Fruit fly (Drosophila melanogaster) whole organism, prepupa: Measurements from ENCODE around the gene CycA.
A peak's percentile ranks its signal among the peaks of the same experiment; 100 is the strongest.

Source experiments
- Blimp-1 ChIP-seq: fragments of 200-800 bp; sonication (Bioruptor generic); optimal IDR thresholded peaks from 3 replicates; lab custom pipeline; 2017; ENCODE audit warnings: missing biosample characterization, missing genetic modification characterization, mild to moderate bottlenecking, moderate library complexity, missing genetic modification reagents
- CG10631 ChIP-seq: fragments of 200-800 bp; sonication (Bioruptor generic); optimal IDR thresholded peaks from 2 replicates; lab custom pipeline; 2016; ENCODE audit warnings: missing biosample characterization, missing genetic modification characterization
- CG10669 ChIP-seq: fragments of 200-800 bp; sonication (Bioruptor generic); optimal IDR thresholded peaks from 3 replicates; lab custom pipeline; 2018; ENCODE audit warnings: missing biosample characterization, mild to moderate bottlenecking, missing genetic modification characterization, moderate library complexity
- CG11294 ChIP-seq: fragments of 200-800 bp; sonication (Bioruptor generic); IDR thresholded peaks from 2 replicates; pipeline ENCODE4 v1.3.6; 2022; ENCODE audit warnings: missing biosample characterization, missing genetic modification characterization
- CG11762 ChIP-seq: fragments of 200-800 bp; sonication (Bioruptor generic); optimal IDR thresholded peaks from 3 replicates; lab custom pipeline; 2016; ENCODE audit warnings: missing biosample characterization, missing genetic modification characterization; ENCODE audit not compliant: insufficient read depth
- CG11902 ChIP-seq: fragments of 200-800 bp; sonication (Bioruptor generic); optimal IDR thresholded peaks from 3 replicates; lab custom pipeline; 2016; ENCODE audit warnings: missing biosample characterization, missing genetic modification characterization
- CG15336 ChIP-seq: fragments of 200-800 bp; sonication (Bioruptor generic); IDR thresholded peaks from 2 replicates; pipeline ENCODE4 v1.3.6; 2022; ENCODE audit warnings: missing biosample characterization, missing genetic modification characterization
- CG1621 ChIP-seq: fragments of 200-800 bp; sonication (Bioruptor generic); optimal IDR thresholded peaks from 3 replicates; lab custom pipeline; 2018; ENCODE audit warnings: missing biosample characterization, mild to moderate bottlenecking, missing genetic modification characterization
- CG16779 ChIP-seq: fragments of 200-800 bp; sonication (Bioruptor generic); optimal IDR thresholded peaks from 3 replicates; lab custom pipeline; 2017; ENCODE audit warnings: missing biosample characterization, mild to moderate bottlenecking, missing genetic modification characterization
- CG31627 ChIP-seq: fragments of 200-800 bp; sonication (Bioruptor generic); optimal IDR thresholded peaks from 3 replicates; lab custom pipeline; 2016; ENCODE audit warnings: missing biosample characterization, missing genetic modification characterization
- CG34406 ChIP-seq: fragments of 200-800 bp; sonication (Bioruptor generic); optimal IDR thresholded peaks from 3 replicates; lab custom pipeline; 2016; ENCODE audit warnings: missing biosample characterization, missing genetic modification characterization
- CG3919 ChIP-seq: fragments of 200-800 bp; sonication (Bioruptor generic); optimal IDR thresholded peaks from 3 replicates; lab custom pipeline; 2016; ENCODE audit warnings: missing biosample characterization, missing genetic modification characterization
- CG4318 ChIP-seq: fragments of 200-800 bp; sonication (Bioruptor generic); optimal IDR thresholded peaks from 3 replicates; lab custom pipeline; 2017; ENCODE audit warnings: missing biosample characterization, mild to moderate bottlenecking, missing genetic modification characterization
- CG6163 ChIP-seq: fragments of 200-800 bp; sonication (Bioruptor generic); IDR thresholded peaks from 3 replicates; pipeline ENCODE4 v1.3.6; 2022; ENCODE audit warnings: missing biosample characterization, missing genetic modification characterization
- CG6792 ChIP-seq: fragments of 200-800 bp; sonication (Bioruptor generic); optimal IDR thresholded peaks from 3 replicates; lab custom pipeline; 2016; ENCODE audit warnings: missing biosample characterization, missing genetic modification characterization
- CG6854 ChIP-seq: fragments of 200-800 bp; sonication (Bioruptor generic); optimal IDR thresholded peaks from 2 replicates; lab custom pipeline; 2017; ENCODE audit warnings: missing biosample characterization, mild to moderate bottlenecking, missing genetic modification characterization
- CG7368 ChIP-seq: fragments of 200-800 bp; sonication (Bioruptor generic); optimal IDR thresholded peaks from 3 replicates; lab custom pipeline; 2016; ENCODE audit warnings: missing biosample characterization, missing genetic modification characterization
- CG8119 ChIP-seq: fragments of 200-800 bp; sonication (Bioruptor generic); IDR thresholded peaks from 3 replicates; pipeline ENCODE4 v1.3.6; 2022; ENCODE audit warnings: missing biosample characterization, missing genetic modification characterization
- CG8632 ChIP-seq: fragments of 200-800 bp; sonication (Bioruptor generic); optimal IDR thresholded peaks from 3 replicates; lab custom pipeline; 2016; ENCODE audit warnings: missing biosample characterization, missing genetic modification characterization
- CG9139 ChIP-seq: fragments of 200-800 bp; sonication (Bioruptor generic); optimal IDR thresholded peaks from 3 replicates; lab custom pipeline; 2017; ENCODE audit warnings: missing biosample characterization, mild to moderate bottlenecking, missing genetic modification characterization
- Eip75B ChIP-seq: fragments of 200-800 bp; sonication (Bioruptor generic); optimal IDR thresholded peaks from 3 replicates; lab custom pipeline; 2016; ENCODE audit warnings: missing biosample characterization, missing genetic modification characterization
- Eip78C ChIP-seq: fragments of 200-800 bp; sonication (Bioruptor generic); peaks from one replicate; lab custom pipeline; 2016; ENCODE audit warnings: missing biosample characterization, missing genetic modification characterization
- Eip93F ChIP-seq: fragments of 200-800 bp; sonication (Bioruptor generic); optimal IDR thresholded peaks from 2 replicates; lab custom pipeline; 2016; ENCODE audit warnings: missing biosample characterization, mild to moderate bottlenecking, missing genetic modification characterization
- Gug ChIP-seq: fragments of 200-800 bp; sonication (Bioruptor generic); IDR thresholded peaks from 2 replicates; pipeline ENCODE4 v1.3.6; 2022; ENCODE audit warnings: missing biosample characterization, missing genetic modification characterization
- Hr38 ChIP-seq: sonication (Bioruptor generic); optimal IDR thresholded peaks from 2 replicates; lab custom pipeline; 2016; ENCODE audit warnings: missing biosample characterization, missing genetic modification characterization
- Met ChIP-seq: fragments of 200-800 bp; sonication (Bioruptor generic); optimal IDR thresholded peaks from 3 replicates; lab custom pipeline; 2016; ENCODE audit warnings: missing biosample characterization, missing genetic modification characterization
- OdsH ChIP-seq: fragments of 200-800 bp; sonication (Bioruptor generic); optimal IDR thresholded peaks from 3 replicates; lab custom pipeline; 2016; ENCODE audit warnings: missing biosample characterization, missing genetic modification characterization
- Sox102F ChIP-seq: fragments of 200-800 bp; sonication (Bioruptor generic); optimal IDR thresholded peaks from 2 replicates; lab custom pipeline; 2016; ENCODE audit warnings: missing biosample characterization, mild to moderate bottlenecking, missing genetic modification characterization
- Sox14 ChIP-seq: fragments of 200-800 bp; sonication (Bioruptor generic); optimal IDR thresholded peaks from 3 replicates; lab custom pipeline; 2016; ENCODE audit warnings: missing biosample characterization, missing genetic modification characterization
- achi ChIP-seq: fragments of 200-800 bp; sonication (Bioruptor generic); optimal IDR thresholded peaks from 3 replicates; lab custom pipeline; 2016; ENCODE audit warnings: missing biosample characterization, missing genetic modification characterization
- acj6 ChIP-seq: fragments of 200-800 bp; sonication (Bioruptor generic); optimal IDR thresholded peaks from 3 replicates; lab custom pipeline; 2016; ENCODE audit warnings: missing biosample characterization, missing genetic modification characterization
- cyc ChIP-seq: fragments of 200-800 bp; sonication (Bioruptor generic); optimal IDR thresholded peaks from 3 replicates; lab custom pipeline; 2016; ENCODE audit warnings: missing biosample characterization, missing genetic modification characterization
- eg ChIP-seq: fragments of 200-800 bp; sonication (Bioruptor generic); IDR thresholded peaks from 3 replicates; pipeline ENCODE4 v1.3.6; 2022; ENCODE audit warnings: missing biosample characterization, missing genetic modification characterization
- esn ChIP-seq: fragments of 200-800 bp; sonication (Bioruptor generic); optimal IDR thresholded peaks from 2 replicates; lab custom pipeline; 2016; ENCODE audit warnings: missing biosample characterization, mild to moderate bottlenecking, missing genetic modification characterization, moderate library complexity
- fkh ChIP-seq: fragments of 200-800 bp; sonication (Bioruptor generic); optimal IDR thresholded peaks from 3 replicates; lab custom pipeline; 2017; ENCODE audit warnings: missing biosample characterization, mild to moderate bottlenecking, missing genetic modification characterization, moderate library complexity
- lz ChIP-seq: fragments of 200-800 bp; sonication (Bioruptor generic); optimal IDR thresholded peaks from 3 replicates; lab custom pipeline; 2016; ENCODE audit warnings: missing biosample characterization, missing genetic modification characterization
- net ChIP-seq: fragments of 200-800 bp; sonication (Bioruptor generic); optimal IDR thresholded peaks from 3 replicates; lab custom pipeline; 2016; ENCODE audit warnings: missing biosample characterization, missing genetic modification characterization
- spab ChIP-seq: fragments of 200-800 bp; sonication (Bioruptor generic); optimal IDR thresholded peaks from 2 replicates; lab custom pipeline; 2017; ENCODE audit warnings: missing biosample characterization, mild to moderate bottlenecking, missing genetic modification characterization, missing genetic modification reagents
- vri ChIP-seq: fragments of 200-800 bp; sonication (Bioruptor generic); optimal IDR thresholded peaks from 3 replicates; lab custom pipeline; 2016; ENCODE audit warnings: missing biosample characterization, mild to moderate bottlenecking, missing genetic modification characterization

The CycA gene

DNA sequence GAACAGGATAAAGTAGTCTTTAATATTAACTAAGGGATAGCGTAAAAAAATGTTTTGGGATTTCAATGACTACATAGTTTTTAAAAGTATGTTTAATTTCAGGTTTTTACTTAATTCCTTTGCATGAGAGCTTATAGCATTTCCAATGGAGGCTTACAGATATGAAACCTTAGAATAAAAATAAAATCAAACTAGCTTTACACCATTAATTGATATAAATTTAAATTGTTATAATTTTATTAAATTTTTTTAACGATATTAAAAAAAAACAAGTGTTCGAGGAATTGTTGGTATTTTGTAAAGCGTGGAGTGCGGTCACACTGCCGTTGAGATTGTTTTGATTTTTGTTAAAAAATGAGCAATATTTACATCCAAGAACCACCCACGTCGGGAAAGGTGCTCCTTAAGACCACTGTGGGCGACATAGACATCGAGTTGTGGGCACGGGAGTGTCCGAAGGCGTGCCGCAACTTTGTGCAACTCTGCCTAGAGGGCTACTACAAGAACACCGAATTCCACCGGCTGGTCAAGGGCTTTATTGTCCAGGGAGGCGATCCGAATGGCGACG, 40.1 kb downstream of the CycA start, which contains the start of the genes twy and CG10907:
TSS of gene twy (minus strand) at position 51 of the 568 bp plus-strand sequence.
TSS of gene CG10907 (plus strand) at position 282 of the 568 bp plus-strand sequence.
- TF ChIP-seq CG1621 (tag; lab: Kevin White, UChicago) (no peak), acj6 (no peak), Sox14 (GFP tag; lab: Kevin White, UChicago) (no peak), CG6854 (no peak), vri (GFP tag; lab: Kevin White, UChicago) (no peak), CG8632 (GFP tag; lab: Kevin White, UChicago) (no peak), CG31627 (no peak), OdsH (no peak), CG4318 (GFP tag; lab: Kevin White, UChicago) (no peak), CG10669 (no peak), Eip93F (GFP tag; lab: Kevin White, UChicago) (no peak), CG9139 (no peak)

DNA sequence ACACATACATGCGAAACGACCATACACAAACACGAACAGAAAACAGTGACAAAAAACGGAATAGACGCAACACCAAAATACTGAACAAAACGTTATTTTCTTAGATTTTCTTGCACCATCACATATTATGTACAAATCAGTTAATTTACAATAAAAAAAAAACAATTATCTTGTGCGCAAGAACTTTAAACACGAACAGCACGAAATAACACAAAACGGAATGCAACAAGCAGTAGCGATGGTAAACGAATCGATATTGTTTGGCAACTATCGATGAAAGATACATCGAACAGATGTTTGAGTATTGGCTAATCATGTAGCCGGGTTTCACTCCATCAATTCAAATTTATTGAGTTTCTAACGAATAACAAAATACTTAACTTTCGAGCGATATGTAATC, 43.6 kb downstream of the CycA start, which contains the start of gene Pi3K68D:
TSS of gene Pi3K68D (minus strand) at position 241 of the 400 bp plus-strand sequence.
- peak; percentile 20 for TF ChIP-seq Sox14 (GFP tag; lab: Kevin White, UChicago)
- no peak for TF ChIP-seq CG11294
- TF ChIP-seq, all 60 proteins: peak for 1

DNA sequence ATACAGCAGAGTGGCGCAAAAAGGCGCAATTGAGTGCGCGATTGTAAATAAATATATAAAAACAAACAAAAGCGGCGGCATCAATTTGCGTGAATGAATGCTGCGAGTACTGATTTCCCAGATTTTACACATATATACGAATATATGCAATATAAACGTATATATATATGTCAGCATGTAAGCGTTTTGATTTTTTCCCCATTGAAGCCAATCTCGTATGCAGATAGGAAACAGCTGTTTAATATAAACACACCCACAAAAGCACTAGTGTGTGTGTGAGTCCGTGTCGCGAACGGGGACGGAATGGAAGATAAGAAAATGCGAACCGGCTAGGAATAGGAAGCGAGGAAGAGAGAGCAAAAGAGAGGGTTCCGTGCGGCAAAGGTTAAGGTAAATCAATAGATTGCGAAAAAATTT, 44.4 kb downstream of the CycA start:
- peak; percentile 8 for TF ChIP-seq Eip93F (GFP tag; lab: Kevin White, UChicago)
- TF ChIP-seq CG11294 = no peak
- peak; percentile 26; the same call in 2 of the 3 replicates for TF ChIP-seq CG8119 (GFP tag; lab: Robert Waterston, UW)
- TF ChIP-seq fkh (GFP tag; lab: Kevin White, UChicago) = peak; percentile 65
- no peak for TF ChIP-seq OdsH
- TF ChIP-seq CG16779 = peak; percentile 48

DNA sequence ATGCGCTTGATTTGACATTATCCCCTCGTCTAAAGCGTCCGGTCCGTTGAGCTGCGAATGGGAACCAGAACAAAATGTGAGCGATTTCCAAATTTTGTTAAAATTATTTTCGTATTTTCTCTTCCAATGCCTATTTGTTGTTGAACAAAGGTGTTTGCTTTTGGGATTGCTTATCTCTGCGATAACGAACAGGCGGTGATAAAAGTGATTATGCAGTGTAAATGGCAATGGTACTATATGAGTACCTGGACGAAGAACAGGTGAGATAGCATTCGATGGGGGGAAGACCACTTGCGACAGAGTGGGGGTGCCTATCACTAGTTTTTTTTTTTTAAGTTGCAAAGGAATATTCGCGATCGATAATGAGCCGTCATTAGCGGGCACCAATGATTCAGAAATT, 45.2 kb downstream of the CycA start:
- TF ChIP-seq Eip78C (GFP tag; lab: Kevin White, UChicago) (no peak), CG8119 (GFP tag; lab: Robert Waterston, UW) (no peak), CG6163 (GFP tag; lab: Robert Waterston, UW) (0 out of 3 replicates have a peak, but pooled peaks have one; percentile 12), Hr38 (GFP tag; lab: Kevin White, UChicago) (no peak), Sox102F (GFP tag; lab: Kevin White, UChicago) (no peak), acj6 (no peak), CG1621 (tag; lab: Kevin White, UChicago) (no peak), lz (GFP tag; lab: Kevin White, UChicago) (no peak), CG10669 (no peak), Blimp-1 (GFP tag; lab: Kevin White, UChicago) (no peak), CG9139 (no peak), CG15336 (GFP tag; lab: Robert Waterston, UW) (no peak), net (GFP tag; lab: Kevin White, UChicago) (no peak), cyc (GFP tag; lab: Kevin White, UChicago) (no peak), CG31627 (no peak), spab (GFP tag; lab: Kevin White, UChicago) (no peak), CG16779 (no peak), CG3919 (GFP tag; lab: Kevin White, UChicago) (no peak), Met (no peak), vri (GFP tag; lab: Kevin White, UChicago) (peak; percentile 81), CG10631 (GFP tag; lab: Kevin White, UChicago) (peak; percentile 1), Eip75B (GFP tag; lab: Kevin White, UChicago) (no peak), Eip93F (GFP tag; lab: Kevin White, UChicago) (peak; percentile 52), esn (GFP tag; lab: Kevin White, UChicago) (peak; percentile 38), CG6792 (peak; percentile 25), Sox14 (GFP tag; lab: Kevin White, UChicago) (peak; percentile 4), CG34406 (GFP tag; lab: Kevin White, UChicago) (no peak), CG11762 (GFP tag; lab: Kevin White, UChicago) (no peak), CG7368 (no peak), CG11902 (GFP tag; lab: Kevin White, UChicago) (no peak), achi (GFP tag; lab: Kevin White, UChicago) (no peak), CG11294 (no peak), eg (GFP tag; lab: Robert Waterston, UW) (no peak), Gug (GFP tag; lab: Robert Waterston, UW) (no peak)
